Worm (Caenorhabditis elegans) whole organism, L4 larva: ENCODE data around the gene eas-1.

ENCODE experiments used
- D1046.2 ChIP-seq: fragments of 200-800 bp; sonication (Bioruptor generic); IDR thresholded peaks from 2 replicates; pipeline ENCODE4 v1.3.6; 2022; ENCODE audit warnings: missing genetic modification characterization, missing compliant biosample characterization
- F37D6.2 ChIP-seq: sonication (generic microtip); optimal IDR thresholded peaks from 2 replicates; lab custom pipeline; 2016; ENCODE audit warnings: mild to moderate bottlenecking, missing genetic modification characterization, missing compliant biosample characterization
- R02D3.7 ChIP-seq: fragments of 150-350 bp; sonication (generic microtip); optimal IDR thresholded peaks from 3 replicates; lab custom pipeline; 2014; ENCODE audit warnings: missing biosample characterization, missing genetic modification characterization
- T20F7.1 ChIP-seq: fragments of 200-800 bp; sonication (Bioruptor generic); optimal IDR thresholded peaks from 2 replicates; lab custom pipeline; 2018; ENCODE audit warnings: mild to moderate bottlenecking, missing genetic modification characterization, missing compliant biosample characterization
- Y48G9A.11 ChIP-seq: fragments of 200-800 bp; sonication (Bioruptor generic); IDR thresholded peaks from 2 replicates; pipeline ENCODE4 v1.3.6; 2022; ENCODE audit warnings: missing genetic modification reagents, missing genetic modification characterization, missing compliant biosample characterization
- ZK337.2 ChIP-seq: fragments of 200-800 bp; sonication (Bioruptor generic); IDR thresholded peaks from 2 replicates; pipeline ENCODE4 v1.3.6; 2022; ENCODE audit warnings: missing genetic modification reagents, missing genetic modification characterization, missing compliant biosample characterization
- aha-1 ChIP-seq: fragments of 150-350 bp; peaks from one replicate; lab custom pipeline; 2014; ENCODE audit warnings: missing biosample characterization, missing genetic modification characterization
- attf-4 ChIP-seq: sonication (generic microtip); optimal IDR thresholded peaks from 3 replicates; lab custom pipeline; 2017; ENCODE audit warnings: missing biosample characterization, missing genetic modification characterization
- ceh-32 ChIP-seq: sonication (generic microtip); optimal IDR thresholded peaks from 2 replicates; lab custom pipeline; 2016; ENCODE audit warnings: mild to moderate bottlenecking, missing genetic modification characterization, missing compliant biosample characterization; ENCODE audit not compliant: poor library complexity
- ceh-44 ChIP-seq: fragments of 200-800 bp; sonication (Bioruptor generic); IDR thresholded peaks from 2 replicates; pipeline ENCODE4 v1.3.6; 2022; ENCODE audit warnings: missing genetic modification reagents, missing genetic modification characterization, missing compliant biosample characterization
- daf-8 ChIP-seq: fragments of 200-800 bp; sonication (Bioruptor generic); IDR thresholded peaks from 2 replicates; pipeline ENCODE4 v1.3.6; 2022; ENCODE audit warnings: missing genetic modification characterization, missing compliant biosample characterization
- dmd-6 ChIP-seq: fragments of 200-800 bp; sonication (Bioruptor generic); IDR thresholded peaks from 2 replicates; pipeline ENCODE4 v1.3.6; 2022; ENCODE audit warnings: missing genetic modification reagents, missing genetic modification characterization, missing compliant biosample characterization
- dmd-9 ChIP-seq: fragments of 200-800 bp; sonication (Bioruptor generic); IDR thresholded peaks from 2 replicates; pipeline ENCODE4 v1.3.6; 2022; ENCODE audit warnings: missing genetic modification reagents, missing genetic modification characterization, missing compliant biosample characterization
- egl-27 ChIP-seq: sonication (generic microtip); optimal IDR thresholded peaks from 3 replicates; lab custom pipeline; 2017; ENCODE audit warnings: missing biosample characterization, missing genetic modification reagents, missing genetic modification characterization
- gei-8 ChIP-seq: fragments of 200-800 bp; sonication (Bioruptor generic); optimal IDR thresholded peaks from 2 replicates; lab custom pipeline; 2018; ENCODE audit warnings: mild to moderate bottlenecking, missing genetic modification characterization, missing compliant biosample characterization
- hlh-11 ChIP-seq: fragments of 200-800 bp; sonication (Bioruptor generic); optimal IDR thresholded peaks from 2 replicates; lab custom pipeline; 2018; ENCODE audit warnings: mild to moderate bottlenecking, missing genetic modification characterization, missing compliant biosample characterization
- jun-1 ChIP-seq: fragments of 150-350 bp; optimal IDR thresholded peaks from 2 replicates; lab custom pipeline; 2014; ENCODE audit warnings: missing biosample characterization, missing genetic modification reagents, missing genetic modification characterization
- lin-13 ChIP-seq: fragments of 150-350 bp; optimal IDR thresholded peaks from 2 replicates; lab custom pipeline; 2014; ENCODE audit warnings: missing biosample characterization, missing genetic modification reagents, missing genetic modification characterization
- mdl-1 ChIP-seq, 2 experiments: fragments of 150-350 bp in 1 of 2; sonication (generic microtip) in 1 of 2; optimal IDR thresholded peaks; 2 replicates each; lab custom pipeline; 2014 to 2017; ENCODE audit warnings: missing biosample characterization in 2 of 2, missing genetic modification characterization in 2 of 2
- mep-1 ChIP-seq: fragments of 150-350 bp; sonication (generic microtip); optimal IDR thresholded peaks from 3 replicates; lab custom pipeline; 2014; ENCODE audit warnings: missing biosample characterization, missing genetic modification characterization
- mxl-2 ChIP-seq: fragments of 200-800 bp; sonication (Bioruptor generic); conservative IDR thresholded peaks from 2 replicates; pipeline ENCODE4 v1.3.6; 2022; ENCODE audit warnings: missing genetic modification reagents, missing genetic modification characterization, missing compliant biosample characterization
- nhr-10 ChIP-seq: fragments of 150-350 bp; optimal IDR thresholded peaks from 2 replicates; lab custom pipeline; 2014; ENCODE audit warnings: missing biosample characterization, missing genetic modification characterization
- nhr-11 ChIP-seq: fragments of 150-350 bp; optimal IDR thresholded peaks from 2 replicates; lab custom pipeline; 2014; ENCODE audit warnings: missing biosample characterization, missing genetic modification characterization
- nhr-111 ChIP-seq: fragments of 200-800 bp; sonication (Bioruptor generic); optimal IDR thresholded peaks from 2 replicates; lab custom pipeline; 2018; ENCODE audit warnings: mild to moderate bottlenecking, missing genetic modification characterization, missing compliant biosample characterization
- nhr-25 ChIP-seq: sonication (generic microtip); optimal IDR thresholded peaks from 2 replicates; lab custom pipeline; 2017; ENCODE audit warnings: missing genetic modification characterization, mild to moderate bottlenecking, missing compliant biosample characterization, antibody characterized with exemption, moderate library complexity, borderline replicate concordance; ENCODE audit not compliant: insufficient read depth
- nhr-28 ChIP-seq: fragments of 150-350 bp; optimal IDR thresholded peaks from 2 replicates; lab custom pipeline; 2014; ENCODE audit warnings: missing biosample characterization, missing genetic modification characterization
- nhr-41 ChIP-seq: fragments of 200-800 bp; sonication (Bioruptor generic); IDR thresholded peaks from 2 replicates; pipeline ENCODE4 v1.3.6; 2022; ENCODE audit warnings: missing genetic modification reagents, missing genetic modification characterization, missing compliant biosample characterization
- nhr-48 ChIP-seq: sonication (generic microtip); optimal IDR thresholded peaks from 2 replicates; lab custom pipeline; 2016; ENCODE audit warnings: mild to moderate bottlenecking, missing genetic modification characterization, missing compliant biosample characterization
- nhr-76 ChIP-seq: fragments of 150-350 bp; optimal IDR thresholded peaks from 2 replicates; lab custom pipeline; 2014; ENCODE audit warnings: missing biosample characterization, missing genetic modification characterization
- pha-4 ChIP-seq, 2 experiments: fragments of 150-350 bp in 1 of 2; fragments of 200-800 bp in 1 of 2; sonication (Bioruptor generic) in 1 of 2; IDR thresholded peaks in 1 of 2; optimal IDR thresholded peaks in 1 of 2; 2 replicates each; pipeline versions ENCODE4 v1.3.6 to Lab custom; 2014 to 2022; ENCODE audit warnings: missing genetic modification characterization in 2 of 2, missing genetic modification reagents in 2 of 2, missing biosample characterization in 1 of 2, missing compliant biosample characterization in 1 of 2
- pqm-1 ChIP-seq: sonication (generic microtip); optimal IDR thresholded peaks from 2 replicates; lab custom pipeline; 2017; ENCODE audit warnings: missing biosample characterization, missing genetic modification characterization
- skn-1 ChIP-seq: fragments of 150-350 bp; optimal IDR thresholded peaks from 2 replicates; lab custom pipeline; 2014; ENCODE audit warnings: missing biosample characterization, missing genetic modification characterization
- snpc-1.2 ChIP-seq: fragments of 200-800 bp; sonication (Bioruptor generic); IDR thresholded peaks from 2 replicates; pipeline ENCODE4 v1.3.6; 2022; ENCODE audit warnings: missing genetic modification reagents, missing genetic modification characterization, missing compliant biosample characterization
- unc-130 ChIP-seq: sonication (generic microtip); optimal IDR thresholded peaks from 2 replicates; lab custom pipeline; 2016; ENCODE audit warnings: missing genetic modification reagents, missing genetic modification characterization, missing compliant biosample characterization
- unc-62 ChIP-seq, 3 experiments: fragments of 150-350 bp in 1 of 3; sonication (generic microtip); optimal IDR thresholded peaks in 2 of 3; peaks in 1 of 3; 1 replicate in 1 of 3; 2 replicates in 2 of 3; lab custom pipeline; 2014 to 2017; ENCODE audit warnings: missing biosample characterization in 3 of 3, missing genetic modification characterization in 3 of 3, missing genetic modification reagents in 3 of 3, missing genotype in 1 of 3
- zag-1 ChIP-seq: fragments of 150-350 bp; optimal IDR thresholded peaks from 2 replicates; lab custom pipeline; 2014; ENCODE audit warnings: missing biosample characterization, missing genetic modification characterization
- zip-11 ChIP-seq: fragments of 200-800 bp; sonication (Bioruptor generic); IDR thresholded peaks from 2 replicates; pipeline ENCODE4 v1.3.6; 2022; ENCODE audit warnings: missing genetic modification characterization, missing compliant biosample characterization
- ztf-11 ChIP-seq: fragments of 150-350 bp; optimal IDR thresholded peaks from 2 replicates; lab custom pipeline; 2014; ENCODE audit warnings: missing biosample characterization, missing genetic modification characterization

eas-1 gene

ce11 chrII:4758462-4758861 lies 18.2 kb downstream of the eas-1 start, which contains the start of gene F26G1.3:
F26G1.3 (plus strand) TSS chrII:4758762.
- TF ChIP-seq ceh-32 (tag; lab: Kevin White, UChicago) (no peak), nhr-76 (tag; lab: Kevin White, UChicago) (no peak), mxl-2 (GFP tag; lab: Robert Waterston, UW) (no peak), Y48G9A.11 (GFP tag; lab: Robert Waterston, UW) (no peak), mep-1 (tag; lab: Kevin White, UChicago) (no peak), daf-8 (GFP tag; lab: Robert Waterston, UW) (no peak), ceh-44 (GFP tag; lab: Robert Waterston, UW) (no peak), nhr-48 (tag; lab: Kevin White, UChicago) (no peak), zag-1 (tag; lab: Kevin White, UChicago) (no peak), ZK337.2 (GFP tag; lab: Robert Waterston, UW) (no peak), nhr-10 (tag; lab: Kevin White, UChicago) (no peak), nhr-41 (no peak), pha-4 (GFP tag; IDR thresholded peaks at IDR 0.05; lab: Robert Waterston, UW) (no peak), pha-4 (tag; optimal IDR thresholded peaks at IDR 0.05; lab: Kevin White, UChicago) (no peak), gei-8 (GFP tag; lab: Kevin White, UChicago) (no peak), F37D6.2 (tag; lab: Kevin White, UChicago) (no peak), mdl-1 (tag; optimal IDR thresholded peaks at IDR 0.05; lab: Kevin White, UChicago) (no peak), ztf-11 (no peak), egl-27 (tag; lab: Kevin White, UChicago) (no peak), T20F7.1 (GFP tag; lab: Kevin White, UChicago) (no peak)

- TF ChIP-seq lin-13 (GFP tag; lab: Kevin White, UChicago), result no peak
- TF ChIP-seq skn-1, result no peak
- no peak for TF ChIP-seq dmd-9 (GFP tag; lab: Robert Waterston, UW)
- no peak for TF ChIP-seq jun-1 (tag; lab: Kevin White, UChicago)
- TF ChIP-seq nhr-25 (tag; lab: Kevin White, UChicago), result no peak
- TF ChIP-seq attf-4, result no peak
- TF ChIP-seq R02D3.7 (tag; lab: Kevin White, UChicago), result no peak
- TF ChIP-seq pqm-1, result no peak
- TF ChIP-seq unc-130 (GFP tag; lab: Kevin White, UChicago), result no peak
- TF ChIP-seq unc-62 (GFP tag; optimal IDR thresholded peaks at IDR 0.05 in 1 of 2; lab: Kevin White, UChicago), result peak in 1 of 2 experiments; percentile 32
- no peak for TF ChIP-seq unc-62 (tag; optimal IDR thresholded peaks at IDR 0.05; lab: Kevin White, UChicago)
- TF ChIP-seq D1046.2 (GFP tag; lab: Robert Waterston, UW), result no peak
- peak; percentile 86 for TF ChIP-seq aha-1 (tag; lab: Kevin White, UChicago)
- no peak for TF ChIP-seq hlh-11 (tag; lab: Kevin White, UChicago)
- no peak for TF ChIP-seq snpc-1.2 (GFP tag; lab: Robert Waterston, UW)
- TF ChIP-seq nhr-28, result no peak
- TF ChIP-seq, all 104 proteins: peak for 2
These were observed 19.6 kb downstream of the eas-1 start for ce11 chrII:4759835-4760234.

ce11 chrII:4761020-4761419 lies 20.8 kb downstream of the eas-1 start:
- TF ChIP-seq nhr-11 (tag; lab: Kevin White, UChicago) (no peak), dmd-6 (peak; percentile 16), hlh-11 (tag; lab: Kevin White, UChicago) (peak; percentile 18), nhr-111 (no peak), zip-11 (no peak)
